Worm (Caenorhabditis elegans): ENCODE data around the gene mex-1.

DNA sequence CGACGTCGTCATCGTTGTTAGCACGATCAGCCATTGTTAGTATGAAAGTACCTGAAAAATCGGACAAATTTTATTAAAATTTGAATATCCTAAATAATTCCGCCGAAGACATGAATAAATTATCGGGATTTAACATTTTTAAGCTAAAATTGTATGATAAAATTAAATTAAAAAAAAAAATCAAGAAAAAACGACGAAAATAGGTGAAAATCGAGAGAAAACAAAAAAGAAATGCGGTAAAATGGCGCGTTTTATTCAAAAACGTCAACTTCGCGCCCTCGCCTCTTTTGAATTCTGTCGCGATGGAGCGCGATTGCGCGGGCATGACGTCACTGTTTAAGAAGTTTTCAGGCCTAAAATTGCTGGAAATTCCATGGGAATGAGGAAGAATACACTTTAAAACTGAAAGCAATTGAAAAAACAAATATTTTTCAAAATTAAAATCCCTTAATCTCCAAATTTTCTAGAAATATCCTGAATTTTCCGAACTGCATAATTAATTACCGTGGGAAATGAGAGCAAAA lies 38.2 kb downstream of the mex-1 start, which contains the start of gene mcm-2:
- no peak for TF ChIP-seq flt-1 (GFP tag; IDR thresholded peaks at IDR 0.05)
- TF ChIP-seq klf-2 (GFP tag; conservative IDR thresholded peaks at IDR 0.05), result no peak
- no peak for TF ChIP-seq T22C8.4 (GFP tag; IDR thresholded peaks at IDR 0.05)
- no peak for TF ChIP-seq ztf-29 (GFP tag; IDR thresholded peaks at IDR 0.05)
- no peak for TF ChIP-seq cog-1 (tag; optimal IDR thresholded peaks at IDR 0.05)
- no peak for TF ChIP-seq med-1 (GFP tag; optimal IDR thresholded peaks at IDR 0.05; ENCODE audit: insufficient read depth)
- no peak for TF ChIP-seq tab-1 (GFP tag; IDR thresholded peaks at IDR 0.05)
